Worm (Caenorhabditis elegans): ENCODE results near the gene sra-12.

The sra-12 gene

DNA sequence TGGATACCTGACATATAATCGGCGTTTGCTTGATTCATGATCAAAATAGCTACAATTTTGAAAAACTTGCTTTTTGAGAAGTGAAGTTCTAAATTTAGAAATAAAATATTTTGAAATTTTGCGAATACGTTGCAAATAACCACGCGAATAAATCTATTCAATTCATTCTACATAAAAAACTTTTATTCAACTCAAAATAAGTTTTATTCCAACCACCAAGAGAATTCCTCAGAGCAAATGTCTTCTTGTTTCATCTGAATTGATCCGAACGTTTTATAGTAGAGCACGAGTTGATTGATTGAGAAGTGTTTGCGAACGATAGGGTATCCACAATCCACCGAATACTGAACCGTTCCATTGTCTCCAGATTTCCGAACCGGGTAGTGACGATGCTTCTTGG, 11.5 kb upstream of the sra-12 start, which contains the start of gene F44F4.9:
Gene F44F4.9 (minus strand): TSS at position 101 of the 400 bp plus-strand sequence.
- TF ChIP-seq unc-55 (GFP tag; optimal IDR thresholded peaks at IDR 0.05) (no peak), ZK546.5 (tag; optimal IDR thresholded peaks at IDR 0.05) (no peak), nhr-77 (tag; optimal IDR thresholded peaks at IDR 0.05) (no peak), egl-27 (tag; optimal IDR thresholded peaks at IDR 0.05) (no peak), elt-3 (tag; optimal IDR thresholded peaks at IDR 0.05) (no peak), elt-1 (tag; optimal IDR thresholded peaks at IDR 0.05) (no peak), blmp-1 (tag; optimal IDR thresholded peaks at IDR 0.05; ENCODE audit: insufficient read depth) (no peak), mdl-1 (tag; optimal IDR thresholded peaks at IDR 0.05) (no peak), unc-62 (GFP tag; optimal IDR thresholded peaks at IDR 0.05) (no peak), ceh-16 (tag; optimal IDR thresholded peaks at IDR 0.05) (no peak)

ce11 chrII:10914366-10914765, 10.1 kb upstream of the sra-12 start, which contains the start of gene F44F4.15:
F44F4.15 (plus strand) TSS chrII:10914666.
- no peak for TF ChIP-seq ama-1 (optimal IDR thresholded peaks at IDR 0.05)
- no peak for TF ChIP-seq ztf-11 (tag; optimal IDR thresholded peaks at IDR 0.05)
- no peak for TF ChIP-seq lsy-2 (tag; optimal IDR thresholded peaks at IDR 0.05)
- no peak for TF ChIP-seq nhr-10 (tag; optimal IDR thresholded peaks at IDR 0.05)
- TF ChIP-seq ztf-1 (GFP tag; conservative IDR thresholded peaks at IDR 0.05), result no peak
- TF ChIP-seq lin-39 (tag; optimal IDR thresholded peaks at IDR 0.05), result no peak
- TF ChIP-seq blmp-1 (tag; optimal IDR thresholded peaks at IDR 0.05; ENCODE audit: insufficient read depth), result no peak
- TF ChIP-seq nhr-12 (tag; optimal IDR thresholded peaks at IDR 0.05), result no peak
- no peak for TF ChIP-seq nhr-6 (tag; optimal IDR thresholded peaks at IDR 0.05)
- TF ChIP-seq lin-13 (GFP tag; optimal IDR thresholded peaks at IDR 0.05), result no peak
- no peak for TF ChIP-seq egl-27 (tag; optimal IDR thresholded peaks at IDR 0.05)
- no peak for TF ChIP-seq ceh-82 (tag; optimal IDR thresholded peaks at IDR 0.05)
- TF ChIP-seq zag-1 (tag; optimal IDR thresholded peaks at IDR 0.05), result no peak

- TF ChIP-seq zag-1 (tag; optimal IDR thresholded peaks at IDR 0.05) (no peak), ztf-1 (GFP tag; conservative IDR thresholded peaks at IDR 0.05) (no peak), elt-1 (tag; optimal IDR thresholded peaks at IDR 0.05) (no peak)
Observed at ce11 chrII:10912995-10913394, 8.7 kb upstream of the sra-12 start.

DNA sequence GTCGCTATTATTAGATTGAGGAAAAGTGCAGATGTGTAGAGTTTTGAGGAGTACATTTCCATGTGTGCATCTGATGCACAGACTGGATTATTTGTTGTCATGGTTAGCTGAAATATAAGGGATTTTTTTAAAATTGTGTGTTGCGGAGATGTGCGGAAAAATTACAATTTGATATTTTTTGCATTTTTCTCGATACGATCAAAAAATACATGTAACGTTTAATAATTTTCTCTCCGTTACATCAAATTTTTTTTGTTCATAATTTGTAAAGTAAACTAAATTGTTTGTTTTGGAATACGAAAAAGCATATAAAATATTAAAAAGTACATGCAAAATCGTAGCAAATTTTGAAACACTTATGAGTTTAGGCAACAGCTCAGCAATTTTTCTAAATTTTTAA, 5.9 kb upstream of the sra-12 start, which contains the start of gene sra-11:
Gene sra-11 (minus strand): TSS at position 101 of the 400 bp plus-strand sequence.
- TF ChIP-seq elt-1 (tag; optimal IDR thresholded peaks at IDR 0.05), result no peak
- TF ChIP-seq ztf-1 (GFP tag; conservative IDR thresholded peaks at IDR 0.05), result no peak
- no peak for TF ChIP-seq nhr-77 (tag; optimal IDR thresholded peaks at IDR 0.05)
- TF ChIP-seq lin-39 (tag; optimal IDR thresholded peaks at IDR 0.05), result no peak
- TF ChIP-seq nhr-25 (tag; optimal IDR thresholded peaks at IDR 0.05), result no peak

- TF ChIP-seq sma-3 (GFP tag; optimal IDR thresholded peaks at IDR 0.05) (no peak), nhr-23 (tag; optimal IDR thresholded peaks at IDR 0.05) (no peak), nhr-10 (tag; optimal IDR thresholded peaks at IDR 0.05) (no peak), lin-39 (tag; optimal IDR thresholded peaks at IDR 0.05) (no peak), mab-5 (tag; optimal IDR thresholded peaks at IDR 0.05) (no peak), fos-1 (tag; optimal IDR thresholded peaks at IDR 0.05) (no peak), snpc-4 (tag; optimal IDR thresholded peaks at IDR 0.05) (no peak), peb-1 (tag; optimal IDR thresholded peaks at IDR 0.05) (no peak), nhr-6 (tag; optimal IDR thresholded peaks at IDR 0.05) (no peak), elt-1 (tag; optimal IDR thresholded peaks at IDR 0.05) (no peak), mdl-1 (tag; optimal IDR thresholded peaks at IDR 0.05) (no peak), unc-62 (GFP tag; optimal IDR thresholded peaks at IDR 0.05) (no peak), zag-1 (tag; optimal IDR thresholded peaks at IDR 0.05) (no peak), unc-55 (GFP tag; optimal IDR thresholded peaks at IDR 0.05) (no peak)
Observed at ce11 chrII:10902104-10902503, 2.2 kb downstream of the sra-12 start, which contains the start of gene gly-1. gly-1 (minus strand) TSS chrII:10902204.

DNA sequence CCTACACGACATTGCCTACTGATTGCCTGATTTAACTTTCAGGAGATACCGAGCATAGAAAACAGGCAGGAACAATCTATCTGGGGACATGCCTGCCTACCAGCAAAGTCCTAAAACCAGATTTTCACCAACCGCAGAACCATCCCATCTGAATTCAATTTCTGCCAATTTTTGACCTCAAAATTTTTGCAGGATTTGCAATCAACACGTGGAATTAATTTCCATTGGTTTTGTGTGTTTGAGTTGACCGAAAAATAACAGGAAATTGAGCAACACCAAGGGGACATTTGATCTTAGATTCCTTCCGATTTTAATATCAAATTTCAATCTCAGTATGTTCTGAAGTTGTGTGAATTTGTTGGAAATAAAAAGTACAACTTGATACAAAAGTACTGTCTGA, 5.3 kb downstream of the sra-12 start:
- TF ChIP-seq C34F6.9 (tag; optimal IDR thresholded peaks at IDR 0.05) (no peak), egl-27 (tag; optimal IDR thresholded peaks at IDR 0.05) (no peak), ceh-82 (tag; optimal IDR thresholded peaks at IDR 0.05) (no peak), unc-55 (GFP tag; optimal IDR thresholded peaks at IDR 0.05) (no peak), nhr-25 (tag; optimal IDR thresholded peaks at IDR 0.05) (no peak), sem-4 (tag; optimal IDR thresholded peaks at IDR 0.05) (no peak), R02D3.7 (tag; optimal IDR thresholded peaks at IDR 0.05) (no peak), zag-1 (tag; optimal IDR thresholded peaks at IDR 0.05) (no peak), ztf-1 (GFP tag; conservative IDR thresholded peaks at IDR 0.05) (no peak)

Data from whole organism, L2 larva.